Worm (Caenorhabditis elegans) whole organism, L3 larva: ENCODE data around the gene rpn-3.

Source experiments
- ama-1 ChIP-seq: fragments of 150-350 bp; optimal IDR thresholded peaks from 2 replicates; lab custom pipeline; 2018
- ceh-9 ChIP-seq: sonication (generic microtip); optimal IDR thresholded peaks from 2 replicates; lab custom pipeline; 2018; ENCODE audit warnings: missing biosample characterization, missing genetic modification characterization
- elt-2 ChIP-seq: sonication (generic microtip); optimal IDR thresholded peaks from 2 replicates; lab custom pipeline; 2016; ENCODE audit warnings: missing genetic modification reagents, mild to moderate bottlenecking, missing genetic modification characterization, missing compliant biosample characterization
- fkh-10 ChIP-seq: sonication (generic microtip); optimal IDR thresholded peaks from 2 replicates; lab custom pipeline; 2017; ENCODE audit warnings: missing biosample characterization, missing genetic modification reagents, missing genetic modification characterization
- nhr-11 ChIP-seq: fragments of 150-350 bp; optimal IDR thresholded peaks from 2 replicates; lab custom pipeline; 2014; ENCODE audit warnings: missing biosample characterization, missing genetic modification characterization
- skn-1 ChIP-seq: fragments of 150-350 bp; optimal IDR thresholded peaks from 2 replicates; lab custom pipeline; 2014; ENCODE audit warnings: missing biosample characterization, missing genetic modification characterization

DNA sequence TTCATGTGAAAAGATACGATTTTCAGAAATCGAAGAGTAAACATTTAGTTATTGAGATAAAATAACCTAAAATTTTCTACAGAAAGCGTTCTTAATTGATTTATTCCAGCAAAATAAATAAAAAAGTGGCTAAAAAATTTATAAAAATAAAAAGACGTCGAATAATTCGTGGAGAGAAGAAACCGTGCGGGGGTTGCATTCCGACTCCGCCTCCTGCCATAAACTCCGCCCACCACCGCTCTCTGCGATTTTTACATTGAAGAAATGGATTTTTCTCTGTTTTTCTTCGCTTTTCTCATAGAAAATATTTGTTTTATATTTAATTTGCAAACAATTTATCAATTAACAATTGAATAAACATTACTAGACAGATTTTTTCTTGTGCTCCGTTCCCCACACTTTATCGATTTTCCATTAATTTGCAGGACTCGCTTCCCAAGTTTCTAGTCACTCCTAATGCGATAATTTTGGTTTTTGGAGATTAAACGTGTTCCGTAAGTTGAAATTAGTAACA lies 41.6 kb upstream of the rpn-3 start, which contains the start of the genes ubxn-4 and cyy-1:
- TF ChIP-seq elt-2 (tag; lab: Kevin White, UChicago) (no peak), ama-1 (no peak), skn-1 (tag; lab: Kevin White, UChicago) (no peak), ceh-9 (no peak), fkh-10 (GFP tag; lab: Kevin White, UChicago) (no peak), nhr-11 (tag; lab: Kevin White, UChicago) (no peak)
